Fruit fly (Drosophila melanogaster): Measurements from ENCODE around the gene Akap200.
A peak's percentile ranks its signal among the peaks of the same experiment; 100 is the strongest.

The Akap200 gene

DNA sequence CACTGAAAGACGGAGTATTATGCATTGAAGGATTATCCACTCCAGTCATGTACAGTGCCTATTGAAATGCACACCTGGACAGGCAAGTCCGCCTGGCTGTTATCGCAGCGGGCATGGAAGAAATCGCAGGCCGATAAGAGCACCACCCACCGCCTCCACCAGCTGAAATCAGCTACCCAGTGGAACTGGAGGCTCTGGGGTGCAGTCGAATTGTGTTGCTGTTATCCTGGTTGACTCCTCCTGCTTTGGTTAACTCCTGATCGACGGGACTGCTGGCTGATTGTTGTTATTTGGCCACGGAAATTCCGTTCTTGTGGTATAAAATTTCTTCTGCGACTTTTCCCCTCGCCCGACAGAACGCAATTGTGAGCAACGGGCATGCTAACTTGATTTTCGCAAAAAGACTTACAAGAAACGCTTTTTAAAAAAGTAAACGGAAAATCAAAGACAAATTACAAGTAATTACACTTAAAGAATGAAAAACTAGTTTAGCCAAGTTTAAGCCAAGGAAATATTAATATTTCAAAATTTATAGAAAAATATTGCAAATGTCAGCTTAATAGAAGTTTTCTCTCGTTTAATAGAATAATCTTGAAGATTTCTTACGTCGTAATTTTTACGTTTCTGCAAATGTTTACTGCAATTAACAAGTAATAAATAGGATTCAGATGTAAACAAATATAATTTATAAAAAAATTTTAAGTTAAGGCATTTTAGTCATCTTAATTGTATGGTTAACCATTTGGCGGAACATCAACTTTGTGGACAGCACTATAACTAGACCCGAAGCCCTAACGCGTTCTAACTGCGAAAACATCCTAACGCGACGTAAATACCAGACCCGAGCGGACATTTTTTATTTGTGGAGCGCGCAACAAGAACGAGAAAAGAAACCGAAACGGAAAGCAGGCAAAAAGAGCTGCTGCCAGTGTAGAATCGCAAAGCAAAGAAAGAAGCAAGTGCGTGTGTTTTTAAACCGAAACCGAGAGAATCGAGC is at the start of gene Akap200, which contains the start of gene CG13398 (continued):
- TF ChIP-seq CG16815 (GFP tag; optimal IDR thresholded peaks at IDR 0.05) (peak; percentile 33), Bgb (GFP tag; IDR thresholded peaks at IDR 0.05; ENCODE audit: partially characterized antibody) (0 out of 2 replicates have a peak, but pooled peaks have one; percentile 19), CG18619 (GFP tag; optimal IDR thresholded peaks at IDR 0.05) (peak; percentile 4), CG18764 (GFP tag; optimal IDR thresholded peaks at IDR 0.05) (no peak), nmo (GFP tag; optimal IDR thresholded peaks at IDR 0.05) (peak; percentile 62), fd64A (GFP tag; optimal IDR thresholded peaks at IDR 0.05) (no peak), CG33557 (GFP tag; optimal IDR thresholded peaks at IDR 0.05) (peak; percentile 6), CG17361 (GFP tag; IDR thresholded peaks at IDR 0.05) (peak; percentile 76), pan (optimal IDR thresholded peaks at IDR 0.05) (no peak), pan (GFP tag; optimal IDR thresholded peaks at IDR 0.05 in 1 of 2, IDR thresholded peaks at IDR 0.05 in 1 of 2) (peak in 1 of 2 experiments; percentile 16), TFAM (GFP tag; optimal IDR thresholded peaks at IDR 0.05) (no peak), CG11504 (tag; optimal IDR thresholded peaks at IDR 0.05) (no peak), CG9817 (tag; optimal IDR thresholded peaks at IDR 0.05) (peak; percentile 33), CTCF (GFP tag; optimal IDR thresholded peaks at IDR 0.05) (no peak), Hr51 (GFP tag; optimal IDR thresholded peaks at IDR 0.05) (no peak), fd3F (GFP tag; optimal IDR thresholded peaks at IDR 0.05) (peak; percentile 5), Ssrp (tag; optimal IDR thresholded peaks at IDR 0.05) (peak; percentile 37), Ets65A (GFP tag) (no peak), CG18599 (GFP tag; optimal IDR thresholded peaks at IDR 0.05) (no peak), zen (tag; optimal IDR thresholded peaks at IDR 0.05) (peak; percentile 19), CG11696 (GFP tag; IDR thresholded peaks at IDR 0.05) (no peak), CG10274 (GFP tag; optimal IDR thresholded peaks at IDR 0.05) (no peak), CG1647 (GFP tag; optimal IDR thresholded peaks at IDR 0.05) (no peak), CG3847 (GFP tag; IDR thresholded peaks at IDR 0.05) (peak; percentile 66), tna (GFP tag; IDR thresholded peaks at IDR 0.05; ENCODE audit: partially characterized antibody) (no peak), odd (GFP tag; optimal IDR thresholded peaks at IDR 0.05) (no peak), grau (tag; optimal IDR thresholded peaks at IDR 0.05) (peak; percentile 30), CG32532 (GFP tag; IDR thresholded peaks at IDR 0.05) (no peak), eve (GFP tag; optimal IDR thresholded peaks at IDR 0.05) (no peak), CoRest (tag; optimal IDR thresholded peaks at IDR 0.05) (peak; percentile 70), B-H1 (GFP tag; IDR thresholded peaks at IDR 0.05) (no peak), CG17186 (GFP tag; optimal IDR thresholded peaks at IDR 0.05) (no peak), CG4730 (GFP tag; IDR thresholded peaks at IDR 0.05) (no peak), CG9215 (GFP tag; IDR thresholded peaks at IDR 0.05) (0 out of 2 replicates have a peak, but pooled peaks have one; percentile 30), caup (GFP tag; optimal IDR thresholded peaks at IDR 0.05; ENCODE audit: severe bottlenecking) (peak; percentile 2), CG13894 (tag; optimal IDR thresholded peaks at IDR 0.05) (no peak), Bdp1 (GFP tag; optimal IDR thresholded peaks at IDR 0.05) (no peak), MBD-R2 (GFP tag; IDR thresholded peaks at IDR 0.05) (peak; percentile 58), sd (tag; optimal IDR thresholded peaks at IDR 0.05) (peak; percentile 26), lilli (GFP tag; optimal IDR thresholded peaks at IDR 0.05) (peak; percentile 36), CG18262 (tag; optimal IDR thresholded peaks at IDR 0.05) (peak; percentile 46), al (GFP tag; IDR thresholded peaks at IDR 0.05) (no peak), ftz-f1 (GFP tag; optimal IDR thresholded peaks at IDR 0.05) (no peak), chif (GFP tag; optimal IDR thresholded peaks at IDR 0.05) (no peak), crc (GFP tag; optimal IDR thresholded peaks at IDR 0.05) (no peak), CG6654 (GFP tag; optimal IDR thresholded peaks at IDR 0.05) (no peak), slbo (GFP tag; IDR thresholded peaks at IDR 0.05) (peak; percentile 41; the same call in 1 of the 2 replicates), Usf (GFP tag; optimal IDR thresholded peaks at IDR 0.05) (peak; percentile 2), GATAe (GFP tag; conservative IDR thresholded peaks at IDR 0.05) (no peak)

Data from whole organism, embryonic.